Fruit fly (Drosophila melanogaster): Measurements from ENCODE around the gene CG7715.

Gene CG7715

DNA sequence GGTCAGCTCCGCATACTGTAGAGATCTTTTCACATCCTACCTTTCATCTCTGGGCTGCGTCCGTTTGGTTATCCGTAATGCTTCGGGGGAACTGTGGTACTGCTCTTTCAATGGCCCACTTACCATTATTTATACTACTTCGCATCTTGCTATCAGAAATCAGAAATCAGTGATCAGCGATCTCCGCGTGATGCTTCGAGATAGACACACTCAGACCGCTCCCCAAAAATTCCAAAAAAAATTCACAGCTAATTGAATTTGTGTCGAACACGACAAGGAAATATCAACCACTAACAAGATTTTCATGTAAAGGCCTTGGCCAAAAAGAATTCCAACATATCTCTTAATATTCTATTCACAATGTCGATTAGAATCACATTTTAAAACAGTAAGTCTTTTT lies at the start of gene CG7715:
Gene CG7715, minus strand, starts transcription at position 101 of the 400 bp plus-strand sequence.
- TF ChIP-seq Vsx2 (GFP tag; optimal IDR thresholded peaks at IDR 0.05; ENCODE audit: partially characterized antibody) (no peak), fru (GFP tag; optimal IDR thresholded peaks at IDR 0.05) (no peak), brk (GFP tag; optimal IDR thresholded peaks at IDR 0.05) (no peak), N (GFP tag; optimal IDR thresholded peaks at IDR 0.05) (no peak), HLH106 (tag; optimal IDR thresholded peaks at IDR 0.05) (no peak), foxo (GFP tag; optimal IDR thresholded peaks at IDR 0.05) (no peak), pan (optimal IDR thresholded peaks at IDR 0.05) (no peak), Sp1 (GFP tag; optimal IDR thresholded peaks at IDR 0.05) (no peak), sv (GFP tag; optimal IDR thresholded peaks at IDR 0.05) (no peak), dmrt93B (GFP tag; optimal IDR thresholded peaks at IDR 0.05) (no peak), Hr83 (GFP tag; optimal IDR thresholded peaks at IDR 0.05; ENCODE audit: poor library complexity, severe bottlenecking) (no peak), lola (GFP tag; optimal IDR thresholded peaks at IDR 0.05) (no peak), usp (GFP tag; optimal IDR thresholded peaks at IDR 0.05) (no peak), Abd-B (GFP tag; optimal IDR thresholded peaks at IDR 0.05) (no peak), Mio (GFP tag; optimal IDR thresholded peaks at IDR 0.05) (no peak), GATAd (GFP tag; optimal IDR thresholded peaks at IDR 0.05) (no peak), Hr78 (GFP tag; optimal IDR thresholded peaks at IDR 0.05) (no peak), jim (GFP tag; optimal IDR thresholded peaks at IDR 0.05) (no peak)

DNA sequence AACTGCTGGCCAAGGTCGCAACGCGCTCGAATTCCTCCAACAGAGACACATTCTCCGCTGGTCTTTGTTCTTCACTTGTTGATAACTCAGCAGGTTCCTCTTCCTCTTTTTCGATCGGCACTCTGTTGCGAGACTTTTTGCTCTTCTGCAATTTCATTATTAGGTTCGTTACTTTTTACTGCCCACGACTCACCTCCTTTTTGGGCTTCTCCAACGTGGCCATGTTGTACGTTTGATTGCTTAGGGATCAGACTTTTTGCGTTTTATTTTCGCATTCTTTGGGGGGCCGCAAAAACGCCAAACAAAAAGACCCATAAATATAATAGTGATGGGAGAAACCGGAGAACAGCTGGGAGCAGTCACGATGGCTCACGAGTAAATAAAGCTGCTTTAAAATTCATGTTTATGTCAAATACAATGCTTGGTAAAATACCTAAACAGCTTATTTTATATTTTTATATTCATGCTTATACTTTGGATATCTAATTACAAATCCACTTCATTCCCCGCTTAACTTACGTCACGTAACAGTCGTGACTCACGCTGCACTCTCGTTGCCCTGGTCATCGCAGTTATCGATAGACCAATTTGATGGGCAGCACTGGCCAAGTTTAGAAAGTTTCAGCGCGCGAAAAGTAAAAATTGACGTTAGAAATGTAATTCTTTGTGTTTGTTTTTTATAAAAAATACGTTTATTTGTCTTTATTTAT lies 30.4 kb upstream of the CG7715 start, which contains the start of gene Epg5:
Gene Epg5, minus strand, starts transcription at position 326 of the 710 bp plus-strand sequence.
- TF ChIP-seq OdsH (GFP tag; optimal IDR thresholded peaks at IDR 0.05) (peak; percentile 60), rgr (GFP tag; optimal IDR thresholded peaks at IDR 0.05) (no peak), Mio (GFP tag; optimal IDR thresholded peaks at IDR 0.05) (no peak), sv (GFP tag; optimal IDR thresholded peaks at IDR 0.05) (peak; percentile 77), lola (GFP tag; optimal IDR thresholded peaks at IDR 0.05) (no peak), GATAd (GFP tag; optimal IDR thresholded peaks at IDR 0.05) (peak; percentile 56), h (GFP tag; optimal IDR thresholded peaks at IDR 0.05) (peak; percentile 84), dmrt93B (GFP tag; optimal IDR thresholded peaks at IDR 0.05) (no peak), jim (GFP tag; optimal IDR thresholded peaks at IDR 0.05) (no peak), dsf (GFP tag; optimal IDR thresholded peaks at IDR 0.05; ENCODE audit: borderline replicate concordance) (peak; percentile 50), Jra (GFP tag; optimal IDR thresholded peaks at IDR 0.05) (no peak), HLH106 (tag; optimal IDR thresholded peaks at IDR 0.05) (peak; percentile 81), Rel (GFP tag; optimal IDR thresholded peaks at IDR 0.05) (no peak), Rel (tag; optimal IDR thresholded peaks at IDR 0.05) (peak; percentile 83), CG9705 (GFP tag; optimal IDR thresholded peaks at IDR 0.05) (peak; percentile 57), usp (GFP tag; optimal IDR thresholded peaks at IDR 0.05) (no peak)

DNA sequence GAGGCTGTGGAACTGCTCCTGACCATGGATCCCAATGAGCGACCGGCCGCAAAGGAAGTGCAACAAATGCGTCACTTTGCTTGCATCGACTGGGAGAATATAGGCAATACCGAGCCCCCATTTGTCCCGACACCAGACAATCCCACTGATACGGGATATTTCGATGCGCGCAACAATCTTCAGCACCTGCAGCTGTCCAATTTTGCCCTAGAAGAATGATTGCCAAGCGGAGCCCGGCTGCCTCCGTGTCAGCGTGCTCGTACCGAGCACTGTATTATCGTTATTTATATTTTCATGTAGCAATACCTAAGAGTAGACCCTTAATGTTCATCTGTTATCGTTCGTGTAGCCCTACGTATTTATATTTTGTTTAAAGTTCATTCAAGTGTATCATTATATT lies 21.5 kb upstream of the CG7715 start:
- TF ChIP-seq GATAd (GFP tag; optimal IDR thresholded peaks at IDR 0.05): no peak
- no peak for TF ChIP-seq rgr (GFP tag; optimal IDR thresholded peaks at IDR 0.05)
- TF ChIP-seq h (GFP tag; optimal IDR thresholded peaks at IDR 0.05): no peak
- TF ChIP-seq Sp1 (GFP tag; optimal IDR thresholded peaks at IDR 0.05): no peak
- no peak for TF ChIP-seq usp (GFP tag; optimal IDR thresholded peaks at IDR 0.05)
- TF ChIP-seq fru (GFP tag; optimal IDR thresholded peaks at IDR 0.05): no peak
- no peak for TF ChIP-seq dl (GFP tag; optimal IDR thresholded peaks at IDR 0.05; ENCODE audit: insufficient read depth in 1 of 2, partially characterized antibody in 2 of 2)
- TF ChIP-seq woc (GFP tag; optimal IDR thresholded peaks at IDR 0.05): no peak
- TF ChIP-seq Vsx2 (GFP tag; optimal IDR thresholded peaks at IDR 0.05; ENCODE audit: partially characterized antibody): no peak
- no peak for TF ChIP-seq lola (GFP tag; optimal IDR thresholded peaks at IDR 0.05)
- no peak for TF ChIP-seq Hr78 (GFP tag; optimal IDR thresholded peaks at IDR 0.05)
- TF ChIP-seq Hr83 (GFP tag; optimal IDR thresholded peaks at IDR 0.05; ENCODE audit: poor library complexity, severe bottlenecking): no peak
- TF ChIP-seq dsf (GFP tag; optimal IDR thresholded peaks at IDR 0.05; ENCODE audit: borderline replicate concordance): no peak
- no peak for TF ChIP-seq pan (optimal IDR thresholded peaks at IDR 0.05)
- no peak for TF ChIP-seq Rel (GFP tag; optimal IDR thresholded peaks at IDR 0.05)
- no peak for TF ChIP-seq Rel (tag; optimal IDR thresholded peaks at IDR 0.05)
- no peak for TF ChIP-seq Hnf4 (GFP tag; optimal IDR thresholded peaks at IDR 0.05)
- TF ChIP-seq Dif (GFP tag; optimal IDR thresholded peaks at IDR 0.05; ENCODE audit: partially characterized antibody): no peak

DNA sequence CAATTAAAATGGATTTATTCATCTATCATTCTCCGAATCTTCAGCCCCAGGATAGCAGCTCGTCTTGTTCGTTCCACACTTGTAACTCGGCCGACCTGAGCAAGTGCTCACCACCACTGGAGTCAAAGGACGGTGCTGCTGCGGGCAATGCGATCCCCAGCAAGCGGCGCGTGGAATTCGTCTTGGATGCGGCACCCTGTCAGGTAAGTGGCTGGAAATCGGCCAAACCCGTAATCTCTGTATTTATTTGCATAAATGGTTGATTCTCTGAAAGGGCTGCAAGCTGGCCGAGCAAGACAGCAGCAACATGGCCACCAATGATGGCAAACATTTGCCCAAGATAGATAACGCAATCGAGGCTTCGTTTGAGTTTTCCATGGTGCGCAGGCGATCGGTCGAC lies 19.8 kb upstream of the CG7715 start:
- TF ChIP-seq psq (GFP tag; optimal IDR thresholded peaks at IDR 0.05): no peak
- TF ChIP-seq lola (GFP tag; optimal IDR thresholded peaks at IDR 0.05): no peak
- no peak for TF ChIP-seq Dif (GFP tag; optimal IDR thresholded peaks at IDR 0.05; ENCODE audit: partially characterized antibody)

All from whole organism, wandering third instar larva.